In genomic region chrV:8548989-8549388, ce11 we compare ENCODE assay signal across 2 worm cellular contexts.
TF ChIP-seq lines count a peak whose summit lies in the region.

stdh-4 (plus strand) TSS chrV:8549289.

TF ChIP-seq in whole organism, L1 larva, 84 proteins besides CTCF, POLR2A, EP300 and RAD21:
- no peak for TF ChIP-seq hlh-4 (tag; optimal IDR thresholded peaks at IDR 0.05; lab: Kevin White, UChicago)
- no peak for TF ChIP-seq nhr-28 (tag; optimal IDR thresholded peaks at IDR 0.05; lab: Kevin White, UChicago)
- peak; percentile 11 for TF ChIP-seq nhr-77 (tag; optimal IDR thresholded peaks at IDR 0.05; lab: Kevin White, UChicago)
- peak; percentile 0 for TF ChIP-seq tbx-2 (tag; optimal IDR thresholded peaks at IDR 0.05; lab: Kevin White, UChicago)
- TF ChIP-seq pax-3 (tag; optimal IDR thresholded peaks at IDR 0.05; lab: Kevin White, UChicago): no peak
- TF ChIP-seq nhr-76 (tag; optimal IDR thresholded peaks at IDR 0.05; lab: Kevin White, UChicago): no peak
- no peak for TF ChIP-seq sup-37 (GFP tag; optimal IDR thresholded peaks at IDR 0.05; lab: Kevin White, UChicago)
TF ChIP-seq in whole organism, L1 larva: peak in this region for 2.

TF ChIP-seq in whole organism, L4 larva, 104 proteins besides CTCF, POLR2A, EP300 and RAD21:
- TF ChIP-seq mxl-3 (GFP tag; optimal IDR thresholded peaks at IDR 0.05; lab: Kevin White, UChicago): no peak
- TF ChIP-seq dve-1 (tag; optimal IDR thresholded peaks at IDR 0.05; lab: Kevin White, UChicago; ENCODE audit: insufficient read depth): no peak
- TF ChIP-seq dmd-6 (GFP tag; IDR thresholded peaks at IDR 0.05; lab: Robert Waterston, UW): 0 out of 2 replicates have a peak, but pooled peaks have one; percentile 13
- no peak for TF ChIP-seq dmd-8 (GFP tag; IDR thresholded peaks at IDR 0.05; lab: Robert Waterston, UW)
- no peak for TF ChIP-seq mdl-1 (tag; optimal IDR thresholded peaks at IDR 0.05; lab: Kevin White, UChicago)
- TF ChIP-seq T26A8.4 (GFP tag; IDR thresholded peaks at IDR 0.05; lab: Robert Waterston, UW): no peak
- no peak for TF ChIP-seq ces-1 (GFP tag; optimal IDR thresholded peaks at IDR 0.05; lab: Kevin White, UChicago)
- no peak for TF ChIP-seq fkh-10 (GFP tag; optimal IDR thresholded peaks at IDR 0.05; lab: Kevin White, UChicago)

Comparison
In these comparisons a context has a peak if more than half of its experiments do, and no peak if none do; other contexts are left out.
1. Of the 29 proteins assayed by ChIP-seq in both whole organism, L4 larva and whole organism, L1 larva: peak only in whole organism, L4 larva: none; only in whole organism, L1 larva: nhr-77; in both: none; in neither: 28.